Fruit fly (Drosophila melanogaster) whole organism, embryonic: ENCODE measurements around the gene hook.

Experiments used
- Abd-B ChIP-seq: fragments of 200-800 bp; sonication (Bioruptor generic); optimal IDR thresholded peaks from 2 replicates; lab custom pipeline; 2018; ENCODE audit warnings: missing biosample characterization, mild to moderate bottlenecking, missing genetic modification characterization, moderate library complexity
- Aef1 ChIP-seq: fragments of 200-800 bp; sonication (Bioruptor generic); IDR thresholded peaks from 3 replicates; pipeline ENCODE4 v1.3.6; 2022; ENCODE audit warnings: missing biosample characterization, missing genetic modification characterization
- BEAF-32 ChIP-seq: fragments of 200-800 bp; sonication (Bioruptor generic); optimal IDR thresholded peaks from 3 replicates; lab custom pipeline; 2017; ENCODE audit warnings: missing biosample characterization, missing genetic modification characterization, mild to moderate bottlenecking, moderate library complexity, missing genetic modification reagents
- CG10147 ChIP-seq: fragments of 200-800 bp; sonication (Bioruptor generic); optimal IDR thresholded peaks from 2 replicates; lab custom pipeline; 2019; ENCODE audit warnings: missing biosample characterization, mild to moderate bottlenecking, missing genetic modification characterization, moderate library complexity
- CG11560 ChIP-seq: fragments of 200-800 bp; sonication (Bioruptor generic); IDR thresholded peaks from 3 replicates; pipeline ENCODE4 v1.3.6; 2022; ENCODE audit warnings: missing biosample characterization, missing genetic modification characterization
- CG12219 ChIP-seq: fragments of 200-800 bp; sonication (Bioruptor generic); optimal IDR thresholded peaks from 3 replicates; lab custom pipeline; 2018; ENCODE audit warnings: missing biosample characterization, mild to moderate bottlenecking, missing genetic modification characterization
- CG15073 ChIP-seq: fragments of 200-800 bp; sonication (Bioruptor generic); optimal IDR thresholded peaks from 2 replicates; lab custom pipeline; 2016; ENCODE audit warnings: missing biosample characterization, missing genetic modification characterization
- CG15269 ChIP-seq: fragments of 200-800 bp; sonication (Bioruptor generic); optimal IDR thresholded peaks from 2 replicates; lab custom pipeline; 2018; ENCODE audit warnings: missing biosample characterization, mild to moderate bottlenecking, missing genetic modification characterization, moderate library complexity
- CG17359 ChIP-seq: fragments of 200-800 bp; sonication (Bioruptor generic); optimal IDR thresholded peaks from 3 replicates; lab custom pipeline; 2018; ENCODE audit warnings: missing biosample characterization, mild to moderate bottlenecking, missing genetic modification characterization, moderate library complexity
- CG30403 ChIP-seq: fragments of 200-800 bp; sonication (Bioruptor generic); optimal IDR thresholded peaks from 3 replicates; lab custom pipeline; 2016; ENCODE audit warnings: missing biosample characterization, missing genetic modification characterization
- CG34224 ChIP-seq: fragments of 200-800 bp; sonication (Bioruptor generic); IDR thresholded peaks from 3 replicates; pipeline ENCODE4 v1.3.6; 2022; ENCODE audit warnings: missing biosample characterization, missing genetic modification characterization; ENCODE audit not compliant: partially characterized antibody
- CG34376 ChIP-seq: fragments of 200-800 bp; sonication (Bioruptor generic); optimal IDR thresholded peaks from 2 replicates; lab custom pipeline; 2018; ENCODE audit warnings: missing biosample characterization, mild to moderate bottlenecking, missing genetic modification characterization
- CG34422 ChIP-seq: fragments of 200-800 bp; sonication (Bioruptor generic); IDR thresholded peaks from 3 replicates; pipeline ENCODE4 v1.3.6; 2022; ENCODE audit warnings: missing biosample characterization, missing genetic modification characterization
- CG3847 ChIP-seq: fragments of 200-800 bp; sonication (Bioruptor generic); IDR thresholded peaks from 2 replicates; pipeline ENCODE4 v1.3.6; 2022; ENCODE audit warnings: missing biosample characterization, missing genetic modification characterization
- CG4730 ChIP-seq: fragments of 200-800 bp; sonication (Bioruptor generic); IDR thresholded peaks from 2 replicates; pipeline ENCODE4 v1.3.6; 2022; ENCODE audit warnings: missing biosample characterization, missing genetic modification characterization
- CG6254 ChIP-seq: fragments of 200-800 bp; sonication (Bioruptor generic); optimal IDR thresholded peaks from 3 replicates; lab custom pipeline; 2017; ENCODE audit warnings: mild to moderate bottlenecking, missing biosample characterization, missing genetic modification reagents, missing genetic modification characterization
- CG6683 ChIP-seq: fragments of 200-800 bp; sonication (Bioruptor generic); optimal IDR thresholded peaks from 2 replicates; lab custom pipeline; 2017; ENCODE audit warnings: missing biosample characterization, mild to moderate bottlenecking, missing genetic modification characterization, missing genetic modification reagents
- CG6765 ChIP-seq: fragments of 200-800 bp; sonication (Bioruptor generic); optimal IDR thresholded peaks from 3 replicates; lab custom pipeline; 2017; ENCODE audit warnings: missing biosample characterization, mild to moderate bottlenecking, missing genetic modification characterization
- CG6854 ChIP-seq: fragments of 200-800 bp; sonication (Bioruptor generic); optimal IDR thresholded peaks from 3 replicates; lab custom pipeline; 2017; ENCODE audit warnings: missing biosample characterization, mild to moderate bottlenecking, missing genetic modification characterization
- CG7357 ChIP-seq: fragments of 200-800 bp; sonication (Bioruptor generic); IDR thresholded peaks from 3 replicates; pipeline ENCODE4 v1.3.6; 2022; ENCODE audit warnings: missing biosample characterization, missing genetic modification characterization
- CG7963 ChIP-seq: fragments of 200-800 bp; sonication (Bioruptor generic); IDR thresholded peaks from 3 replicates; pipeline ENCODE4 v1.3.6; 2022; ENCODE audit warnings: missing biosample characterization, missing genetic modification characterization; ENCODE audit not compliant: partially characterized antibody
- CG8359 ChIP-seq: fragments of 200-800 bp; sonication (Bioruptor generic); optimal IDR thresholded peaks from 2 replicates; lab custom pipeline; 2017; ENCODE audit warnings: missing biosample characterization, mild to moderate bottlenecking, missing genetic modification characterization, borderline replicate concordance
- CG9437 ChIP-seq: fragments of 200-800 bp; sonication (Bioruptor generic); optimal IDR thresholded peaks from 2 replicates; lab custom pipeline; 2018; ENCODE audit warnings: missing biosample characterization, mild to moderate bottlenecking, missing genetic modification characterization
- CkIIα-i1 ChIP-seq: fragments of 200-800 bp; sonication (Bioruptor generic); IDR thresholded peaks from 2 replicates; pipeline ENCODE4 v1.3.6; 2022; ENCODE audit warnings: missing biosample characterization, missing genetic modification characterization
- GATAe ChIP-seq: fragments of 200-800 bp; sonication (Bioruptor generic); conservative IDR thresholded peaks from 2 replicates; pipeline ENCODE4 v1.3.6; 2022; ENCODE audit warnings: missing biosample characterization, missing genetic modification characterization
- MTF-1 ChIP-seq: fragments of 200-800 bp; sonication (Bioruptor generic); optimal IDR thresholded peaks from 2 replicates; lab custom pipeline; 2018; ENCODE audit warnings: missing biosample characterization, mild to moderate bottlenecking, missing genetic modification characterization, borderline replicate concordance
- Max ChIP-seq: fragments of 200-800 bp; sonication (Bioruptor generic); optimal IDR thresholded peaks from 2 replicates; lab custom pipeline; 2016; ENCODE audit warnings: missing biosample characterization, mild to moderate bottlenecking, missing genetic modification characterization
- Myb ChIP-seq: fragments of 200-800 bp; sonication (Bioruptor generic); optimal IDR thresholded peaks from 2 replicates; lab custom pipeline; 2016; ENCODE audit warnings: missing biosample characterization, missing genetic modification characterization
- NC2β ChIP-seq: fragments of 200-800 bp; sonication (Bioruptor generic); optimal IDR thresholded peaks from 2 replicates; lab custom pipeline; 2016; ENCODE audit warnings: missing biosample characterization, missing genetic modification characterization
- Nf-YA ChIP-seq: fragments of 200-800 bp; sonication (Bioruptor generic); IDR thresholded peaks from 2 replicates; pipeline ENCODE4 v1.3.6; 2022; ENCODE audit warnings: missing biosample characterization, missing genetic modification characterization
- Rx ChIP-seq: fragments of 200-800 bp; sonication (Bioruptor generic); IDR thresholded peaks from 2 replicates; pipeline ENCODE4 v1.3.6; 2022; ENCODE audit warnings: missing biosample characterization, missing genetic modification characterization
- Stat92E ChIP-seq, 3 experiments: fragments of >200 bp in 2 of 3; fragments of 200-800 bp in 1 of 3; sonication (Bioruptor generic) in 1 of 3; optimal IDR thresholded peaks; 2 replicates each; lab custom pipeline; 2017 to 2019; ENCODE audit warnings: missing biosample characterization in 3 of 3, missing genetic modification characterization in 3 of 3, mild to moderate bottlenecking in 1 of 3, moderate library complexity in 1 of 3
- aop ChIP-seq: fragments of 200-800 bp; sonication (Bioruptor generic); IDR thresholded peaks from 2 replicates; pipeline ENCODE4 v1.3.6; 2022; ENCODE audit warnings: missing biosample characterization, missing genetic modification characterization
- ara ChIP-seq: fragments of 200-800 bp; sonication (Bioruptor generic); IDR thresholded peaks from 2 replicates; pipeline ENCODE4 v1.3.6; 2022; ENCODE audit warnings: missing biosample characterization, missing genetic modification characterization
- ash1 ChIP-seq: fragments of 200-800 bp; sonication (Bioruptor generic); optimal IDR thresholded peaks from 2 replicates; lab custom pipeline; 2018; ENCODE audit warnings: missing biosample characterization, mild to moderate bottlenecking, missing genetic modification characterization
- bbx ChIP-seq: fragments of 200-800 bp; sonication (Bioruptor generic); IDR thresholded peaks from 2 replicates; pipeline ENCODE4 v1.3.6; 2022; ENCODE audit warnings: missing biosample characterization, missing genetic modification characterization; ENCODE audit not compliant: partially characterized antibody
- cad ChIP-seq: fragments of >200 bp; optimal IDR thresholded peaks from 2 replicates; lab custom pipeline; 2017; ENCODE audit warnings: missing biosample characterization, missing genetic modification characterization
- cas ChIP-seq: fragments of 200-800 bp; sonication (Bioruptor generic); IDR thresholded peaks from 2 replicates; pipeline ENCODE4 v1.3.6; 2022; ENCODE audit warnings: missing biosample characterization, missing genetic modification characterization
- ems ChIP-seq: fragments of 200-800 bp; sonication (Bioruptor generic); optimal IDR thresholded peaks from 3 replicates; lab custom pipeline; 2016; ENCODE audit warnings: missing biosample characterization, missing genetic modification characterization
- fd102C ChIP-seq: fragments of 200-800 bp; sonication (Bioruptor generic); optimal IDR thresholded peaks from 2 replicates; lab custom pipeline; 2018; ENCODE audit warnings: missing biosample characterization, mild to moderate bottlenecking, missing genetic modification characterization, moderate library complexity
- gt ChIP-seq: fragments of 200-800 bp; sonication (Bioruptor generic); IDR thresholded peaks from 2 replicates; pipeline ENCODE4 v1.3.6; 2022; ENCODE audit warnings: missing biosample characterization, missing genetic modification characterization
- hbn ChIP-seq: fragments of 200-800 bp; sonication (Bioruptor generic); IDR thresholded peaks from 2 replicates; pipeline ENCODE4 v1.3.6; 2022; ENCODE audit warnings: missing biosample characterization, missing genetic modification characterization; ENCODE audit not compliant: partially characterized antibody
- knrl ChIP-seq: fragments of 200-800 bp; sonication (Bioruptor generic); IDR thresholded peaks from 3 replicates; pipeline ENCODE4 v1.3.6; 2022; ENCODE audit warnings: missing biosample characterization, missing genetic modification characterization; ENCODE audit not compliant: partially characterized antibody
- lola ChIP-seq, 3 experiments: fragments of >200 bp in 2 of 3; fragments of 200-800 bp in 1 of 3; sonication (Bioruptor generic) in 1 of 3; optimal IDR thresholded peaks; 2 replicates each; lab custom pipeline; 2017 to 2019; ENCODE audit warnings: missing biosample characterization in 3 of 3, missing genetic modification characterization in 3 of 3, mild to moderate bottlenecking in 1 of 3, moderate library complexity in 1 of 3
- nmo ChIP-seq: fragments of 200-800 bp; sonication (Bioruptor generic); optimal IDR thresholded peaks from 2 replicates; lab custom pipeline; 2018; ENCODE audit warnings: missing biosample characterization, mild to moderate bottlenecking, missing genetic modification characterization, moderate library complexity
- org-1 ChIP-seq: fragments of 200-800 bp; sonication (Bioruptor generic); optimal IDR thresholded peaks from 2 replicates; lab custom pipeline; 2017; ENCODE audit warnings: missing biosample characterization, missing genetic modification characterization
- sim ChIP-seq: fragments of 200-800 bp; sonication (Bioruptor generic); IDR thresholded peaks from 2 replicates; pipeline ENCODE4 v1.3.6; 2022; ENCODE audit warnings: missing biosample characterization, missing genetic modification characterization
- sna ChIP-seq: fragments of 200-800 bp; sonication (Bioruptor generic); IDR thresholded peaks from 2 replicates; pipeline ENCODE4 v1.3.6; 2022; ENCODE audit warnings: missing biosample characterization, missing genetic modification characterization; ENCODE audit not compliant: partially characterized antibody
- ssp ChIP-seq: fragments of 200-800 bp; sonication (Bioruptor generic); IDR thresholded peaks from 2 replicates; pipeline ENCODE4 v1.3.6; 2022; ENCODE audit warnings: missing biosample characterization, missing genetic modification characterization
- twi ChIP-seq: fragments of 200-800 bp; optimal IDR thresholded peaks from 2 replicates; lab custom pipeline; 2019; ENCODE audit warnings: missing biosample characterization, mild to moderate bottlenecking, missing genetic modification characterization, moderate library complexity
- yki ChIP-seq: fragments of >200 bp; optimal IDR thresholded peaks from 3 replicates; lab custom pipeline; 2018

The hook gene

dm6 chr2L:19041590-19041989 lies 8.3 kb upstream of the hook start, which contains the start of gene Catsup (continued):
- TF ChIP-seq CG17359 (tag; lab: Kevin White, UChicago), result no peak
- TF ChIP-seq ara (GFP tag; lab: Robert Waterston, UW), result no peak
- TF ChIP-seq CG4730 (GFP tag; lab: Robert Waterston, UW), result no peak
- TF ChIP-seq fd102C, result no peak
- TF ChIP-seq CG7963, result peak; percentile 62; the same call in 2 of the 3 replicates
- TF ChIP-seq CG34422 (GFP tag; lab: Robert Waterston, UW), result no peak
- TF ChIP-seq CG12219 (GFP tag; lab: Kevin White, UChicago), result no peak
- no peak for TF ChIP-seq Nf-YA (GFP tag; lab: Robert Waterston, UW)
- TF ChIP-seq MTF-1, result no peak
- no peak for TF ChIP-seq CG15073
- peak; percentile 78 for TF ChIP-seq sna (GFP tag; lab: Robert Waterston, UW)
- no peak for TF ChIP-seq Aef1
- TF ChIP-seq CG15269, result no peak
- TF ChIP-seq Max, result no peak
- TF ChIP-seq CG8359 (GFP tag; lab: Kevin White, UChicago), result no peak
- TF ChIP-seq CG3847 (GFP tag; lab: Robert Waterston, UW), result no peak
- no peak for TF ChIP-seq CG10147 (GFP tag; lab: Kevin White, UChicago)
- TF ChIP-seq twi (tag; lab: Kevin White, UChicago), result no peak
- peak; percentile 73 for TF ChIP-seq BEAF-32 (GFP tag; lab: Kevin White, UChicago)
- TF ChIP-seq Abd-B (GFP tag; lab: Kevin White, UChicago), result no peak
- TF ChIP-seq CkIIα-i1 (GFP tag; lab: Robert Waterston, UW), result no peak
- peak; percentile 67 for TF ChIP-seq hbn (GFP tag; lab: Robert Waterston, UW)
- no peak for TF ChIP-seq yki (lab: Kevin White, UChicago)
- TF ChIP-seq knrl (GFP tag; lab: Robert Waterston, UW), result peak; percentile 75
- TF ChIP-seq Myb (GFP tag; lab: Kevin White, UChicago), result peak; percentile 46
- TF ChIP-seq CG11560, result no peak
- peak; percentile 21 for TF ChIP-seq CG9437
- TF ChIP-seq org-1, result no peak
- no peak for TF ChIP-seq aop
- no peak for TF ChIP-seq cad (GFP tag; lab: Kevin White, UChicago)
- no peak for TF ChIP-seq nmo (GFP tag; lab: Kevin White, UChicago)
- no peak for TF ChIP-seq lola (GFP tag; optimal IDR thresholded peaks at IDR 0.05; lab: Kevin White, UChicago)
- no peak for TF ChIP-seq CG6683 (GFP tag; lab: Kevin White, UChicago)
- peak; percentile 74 for TF ChIP-seq ssp (GFP tag; lab: Robert Waterston, UW)
- TF ChIP-seq CG6765, result no peak
- TF ChIP-seq CG7357 (GFP tag; lab: Robert Waterston, UW), result peak; percentile 82
- peak; percentile 61 for TF ChIP-seq bbx (GFP tag; lab: Robert Waterston, UW)
- no peak for TF ChIP-seq NC2β (GFP tag; lab: Kevin White, UChicago)
- TF ChIP-seq gt, result no peak
- TF ChIP-seq Stat92E (GFP tag; optimal IDR thresholded peaks at IDR 0.05; lab: Kevin White, UChicago), result no peak
- no peak for TF ChIP-seq CG6254 (GFP tag; lab: Kevin White, UChicago)
- no peak for TF ChIP-seq CG6854 (GFP tag; lab: Kevin White, UChicago)
- no peak for TF ChIP-seq GATAe
- no peak for TF ChIP-seq ems (GFP tag; lab: Kevin White, UChicago)
- TF ChIP-seq CG34224 (GFP tag; lab: Robert Waterston, UW), result peak; percentile 58
- no peak for TF ChIP-seq cas (GFP tag; lab: Robert Waterston, UW)
- TF ChIP-seq CG30403 (GFP tag; lab: Kevin White, UChicago), result no peak
- no peak for TF ChIP-seq sim (GFP tag; lab: Robert Waterston, UW)
- no peak for TF ChIP-seq ash1 (GFP tag; lab: Kevin White, UChicago)
- no peak for TF ChIP-seq CG34376 (GFP tag; lab: Kevin White, UChicago)
- TF ChIP-seq Rx (GFP tag; lab: Robert Waterston, UW), result no peak
